Worm (Caenorhabditis elegans) whole organism, L1 larva: ENCODE measurements around the gene nep-26.

Experiments
- C34B4.2 ChIP-seq: sonication (generic microtip); optimal IDR thresholded peaks from 2 replicates; lab custom pipeline; 2017; ENCODE audit warnings: mild to moderate bottlenecking, missing genetic modification characterization, missing compliant biosample characterization
- F16B12.6 ChIP-seq: fragments of 150-350 bp; optimal IDR thresholded peaks from 2 replicates; lab custom pipeline; 2014; ENCODE audit warnings: missing biosample characterization, missing genetic modification characterization
- Y116A8C.19 ChIP-seq: sonication (generic microtip); optimal IDR thresholded peaks from 2 replicates; lab custom pipeline; 2016; ENCODE audit warnings: missing compliant biosample characterization, missing genetic modification characterization, borderline replicate concordance
- aha-1 ChIP-seq: fragments of 150-350 bp; optimal IDR thresholded peaks from 2 replicates; lab custom pipeline; 2014; ENCODE audit warnings: missing biosample characterization, missing genetic modification characterization
- alr-1 ChIP-seq: fragments of 200-800 bp; sonication (Bioruptor generic); optimal IDR thresholded peaks from 2 replicates; lab custom pipeline; 2018; ENCODE audit warnings: borderline replicate concordance, mild to moderate bottlenecking, missing genetic modification characterization, missing compliant biosample characterization
- aly-2 ChIP-seq: fragments of 150-350 bp; optimal IDR thresholded peaks from 2 replicates; lab custom pipeline; 2014; ENCODE audit warnings: missing biosample characterization, missing genetic modification characterization
- ama-1 ChIP-seq: fragments of 150-350 bp; optimal IDR thresholded peaks from 2 replicates; lab custom pipeline; 2014
- blmp-1 ChIP-seq: fragments of 150-350 bp; optimal IDR thresholded peaks from 2 replicates; lab custom pipeline; 2014; ENCODE audit warnings: missing biosample characterization, missing genetic modification characterization
- ceh-63 ChIP-seq: fragments of 200-800 bp; sonication (Bioruptor generic); optimal IDR thresholded peaks from 2 replicates; lab custom pipeline; 2018; ENCODE audit warnings: mild to moderate bottlenecking, missing genetic modification characterization, missing compliant biosample characterization
- ceh-8 ChIP-seq: fragments of 200-800 bp; sonication (Bioruptor generic); optimal IDR thresholded peaks from 2 replicates; lab custom pipeline; 2018; ENCODE audit warnings: mild to moderate bottlenecking, missing genetic modification characterization, moderate library complexity, missing compliant biosample characterization
- ceh-82 ChIP-seq, 3 experiments: fragments of 150-350 bp in 1 of 3; sonication (generic microtip) in 2 of 3; optimal IDR thresholded peaks; 2 replicates each; lab custom pipeline; 2014 to 2017; ENCODE audit warnings: missing biosample characterization in 3 of 3, missing genetic modification characterization in 3 of 3
- dsc-1 ChIP-seq: sonication (generic microtip); optimal IDR thresholded peaks from 2 replicates; lab custom pipeline; 2016; ENCODE audit warnings: mild to moderate bottlenecking, missing genetic modification characterization, missing compliant biosample characterization
- efl-1 ChIP-seq, 4 experiments: fragments of 150-350 bp; optimal IDR thresholded peaks in 3 of 4; peaks in 1 of 4; 1 replicate in 1 of 4; 2 replicates in 3 of 4; lab custom pipeline; 2014; ENCODE audit warnings: missing biosample characterization in 2 of 4, missing genetic modification characterization in 2 of 4, missing genetic modification reagents in 2 of 4
- efl-3 ChIP-seq: fragments of 200-800 bp; sonication (Bioruptor generic); optimal IDR thresholded peaks from 2 replicates; lab custom pipeline; 2018; ENCODE audit warnings: mild to moderate bottlenecking, missing genetic modification characterization, missing compliant biosample characterization
- egl-13 ChIP-seq: sonication (generic microtip); optimal IDR thresholded peaks from 2 replicates; lab custom pipeline; 2016; ENCODE audit warnings: missing genotype, missing genetic modification reagents, missing genetic modification characterization, missing compliant biosample characterization
- elt-2 ChIP-seq: sonication (generic microtip); optimal IDR thresholded peaks from 2 replicates; lab custom pipeline; 2016; ENCODE audit warnings: missing genetic modification characterization, mild to moderate bottlenecking, inconsistent platforms, missing compliant biosample characterization, missing genetic modification reagents
- elt-3 ChIP-seq, 6 experiments: fragments of 150-350 bp in 1 of 6; sonication (generic microtip); optimal IDR thresholded peaks; 2 replicates each; lab custom pipeline; 2017 to 2018; ENCODE audit warnings: missing biosample characterization in 6 of 6, missing genetic modification characterization in 6 of 6, inconsistent platforms in 1 of 6
- ets-5 ChIP-seq: fragments of 200-800 bp; sonication (Bioruptor generic); IDR thresholded peaks from 2 replicates; pipeline ENCODE4 v1.3.6; 2022; ENCODE audit warnings: missing genetic modification characterization, missing compliant biosample characterization
- fkh-10 ChIP-seq: sonication (generic microtip); optimal IDR thresholded peaks from 2 replicates; lab custom pipeline; 2017; ENCODE audit warnings: missing biosample characterization, missing genetic modification reagents, missing genetic modification characterization
- fkh-4 ChIP-seq: sonication (generic microtip); optimal IDR thresholded peaks from 2 replicates; lab custom pipeline; 2016; ENCODE audit warnings: missing compliant biosample characterization, missing genetic modification characterization, borderline replicate concordance
- fkh-8 ChIP-seq: sonication (generic microtip); optimal IDR thresholded peaks from 2 replicates; lab custom pipeline; 2016; ENCODE audit warnings: mild to moderate bottlenecking, missing genetic modification characterization, missing compliant biosample characterization
- hlh-4 ChIP-seq: sonication (generic microtip); optimal IDR thresholded peaks from 2 replicates; lab custom pipeline; 2016; ENCODE audit warnings: mild to moderate bottlenecking, missing genetic modification characterization, missing compliant biosample characterization
- isw-1 ChIP-seq: fragments of 200-800 bp; sonication (Bioruptor generic); IDR thresholded peaks from 2 replicates; pipeline ENCODE4 v1.3.6; 2022; ENCODE audit warnings: missing genetic modification characterization, missing compliant biosample characterization
- jun-1 ChIP-seq: fragments of 150-350 bp; optimal IDR thresholded peaks from 2 replicates; lab custom pipeline; 2014; ENCODE audit warnings: missing biosample characterization, missing genetic modification reagents, missing genetic modification characterization
- lin-14 ChIP-seq: fragments of 200-800 bp; sonication (Bioruptor generic); optimal IDR thresholded peaks from 2 replicates; lab custom pipeline; 2018; ENCODE audit warnings: mild to moderate bottlenecking, missing genetic modification characterization, moderate library complexity, missing compliant biosample characterization
- lir-3 ChIP-seq: sonication (generic microtip); optimal IDR thresholded peaks from 2 replicates; lab custom pipeline; 2016; ENCODE audit warnings: mild to moderate bottlenecking, missing genetic modification characterization, moderate library complexity, missing compliant biosample characterization; ENCODE audit not compliant: poor library complexity
- lsy-2 ChIP-seq, 2 experiments: fragments of 150-350 bp; optimal IDR thresholded peaks; 2 replicates each; lab custom pipeline; 2014; ENCODE audit warnings: missing biosample characterization in 2 of 2, missing genetic modification characterization in 2 of 2
- mdl-1 ChIP-seq, 2 experiments: fragments of 150-350 bp; optimal IDR thresholded peaks; 2 replicates each; lab custom pipeline; 2014 to 2017; ENCODE audit warnings: missing biosample characterization in 2 of 2, missing genetic modification characterization in 2 of 2, inconsistent platforms in 1 of 2
- mef-2 ChIP-seq: fragments of 150-350 bp; optimal IDR thresholded peaks from 2 replicates; lab custom pipeline; 2014; ENCODE audit warnings: missing biosample characterization, missing genetic modification characterization
- mep-1 ChIP-seq: fragments of 150-350 bp; optimal IDR thresholded peaks from 2 replicates; lab custom pipeline; 2014; ENCODE audit warnings: missing biosample characterization, missing genetic modification characterization
- nhr-12 ChIP-seq: sonication (generic microtip); optimal IDR thresholded peaks from 2 replicates; lab custom pipeline; 2017; ENCODE audit warnings: missing biosample characterization, missing genetic modification characterization
- nhr-19 ChIP-seq: fragments of 200-800 bp; sonication (Bioruptor generic); conservative IDR thresholded peaks from 2 replicates; pipeline ENCODE4 v1.3.6; 2022; ENCODE audit warnings: missing genetic modification characterization, missing compliant biosample characterization
- nhr-20 ChIP-seq: sonication (generic microtip); optimal IDR thresholded peaks from 2 replicates; lab custom pipeline; 2016; ENCODE audit warnings: mild to moderate bottlenecking, missing genetic modification characterization, missing compliant biosample characterization
- nhr-237 ChIP-seq: fragments of 150-350 bp; optimal IDR thresholded peaks from 2 replicates; lab custom pipeline; 2014; ENCODE audit warnings: missing biosample characterization, missing genetic modification characterization
- nhr-47 ChIP-seq: sonication (generic microtip); optimal IDR thresholded peaks from 2 replicates; lab custom pipeline; 2016; ENCODE audit warnings: mild to moderate bottlenecking, missing genetic modification characterization, moderate library complexity, missing compliant biosample characterization
- nhr-77 ChIP-seq: fragments of 150-350 bp; optimal IDR thresholded peaks from 2 replicates; lab custom pipeline; 2014; ENCODE audit warnings: missing biosample characterization, missing genetic modification characterization
- pag-3 ChIP-seq: sonication (generic microtip); optimal IDR thresholded peaks from 2 replicates; lab custom pipeline; 2017; ENCODE audit warnings: missing genetic modification characterization, mild to moderate bottlenecking, missing compliant biosample characterization, antibody characterized with exemption, borderline replicate concordance; ENCODE audit not compliant: insufficient read depth
- pax-3 ChIP-seq: fragments of 200-800 bp; sonication (Bioruptor generic); optimal IDR thresholded peaks from 2 replicates; lab custom pipeline; 2018; ENCODE audit warnings: mild to moderate bottlenecking, missing genetic modification characterization, moderate library complexity, missing compliant biosample characterization
- snpc-4 ChIP-seq: fragments of 150-350 bp; optimal IDR thresholded peaks from 2 replicates; lab custom pipeline; 2014; ENCODE audit warnings: missing biosample characterization, missing genetic modification characterization
- snu-23 ChIP-seq: sonication (generic microtip); optimal IDR thresholded peaks from 2 replicates; lab custom pipeline; 2016; ENCODE audit warnings: missing genetic modification characterization, missing compliant biosample characterization
- swsn-7 ChIP-seq: sonication (generic microtip); optimal IDR thresholded peaks from 2 replicates; lab custom pipeline; 2016; ENCODE audit warnings: missing genetic modification characterization, missing compliant biosample characterization
- unc-30 ChIP-seq: sonication (generic microtip); optimal IDR thresholded peaks from 2 replicates; lab custom pipeline; 2017; ENCODE audit warnings: missing biosample characterization, missing genetic modification characterization
- unc-86 ChIP-seq: sonication (generic microtip); optimal IDR thresholded peaks from 2 replicates; lab custom pipeline; 2016; ENCODE audit warnings: missing genetic modification characterization, missing compliant biosample characterization
- vab-15 ChIP-seq: sonication (generic microtip); optimal IDR thresholded peaks from 2 replicates; lab custom pipeline; 2017; ENCODE audit warnings: missing genotype, mild to moderate bottlenecking, missing genetic modification characterization, missing compliant biosample characterization
- xbp-1 ChIP-seq: sonication (generic microtip); optimal IDR thresholded peaks from 2 replicates; lab custom pipeline; 2016; ENCODE audit warnings: missing genetic modification characterization, missing compliant biosample characterization
- zag-1 ChIP-seq: fragments of 150-350 bp; optimal IDR thresholded peaks from 2 replicates; lab custom pipeline; 2014; ENCODE audit warnings: missing biosample characterization, missing genetic modification characterization
- ztf-4 ChIP-seq: fragments of 150-350 bp; optimal IDR thresholded peaks from 2 replicates; lab custom pipeline; 2014; ENCODE audit warnings: missing biosample characterization, missing genetic modification characterization

The nep-26 gene

ce11 chrII:10252048-10252447 is 47.9 kb downstream of the nep-26 start (continued):
- no peak for TF ChIP-seq ceh-63 (GFP tag; lab: Kevin White, UChicago)
- TF ChIP-seq ets-5 = no peak

- TF ChIP-seq nhr-77 (tag; lab: Kevin White, UChicago) (no peak), zag-1 (no peak), hlh-4 (tag; lab: Kevin White, UChicago) (no peak), efl-1 (optimal IDR thresholded peaks at IDR 0.05; lab: Kevin White, UChicago) (no peak), efl-1 (GFP tag; optimal IDR thresholded peaks at IDR 0.05 in 1 of 2; lab: Kevin White, UChicago) (peak in 1 of 2 experiments; percentile 1), aly-2 (tag; lab: Kevin White, UChicago) (peak; percentile 22), nhr-19 (GFP tag; lab: Robert Waterston, UW) (no peak)
Observed at ce11 chrII:10250966-10251365, 49.0 kb downstream of the nep-26 start, which contains the start of gene F54B3.1. TSS of gene F54B3.1 (plus strand) at chrII:10251266.

ce11 chrII:10248355-10249041 is 51.4 kb downstream of the nep-26 start, which contains the start of gene atad-3:
TSS of gene atad-3 (plus strand) at chrII:10248991.
- TF ChIP-seq snu-23 (GFP tag; lab: Kevin White, UChicago) = peak; percentile 92
- TF ChIP-seq fkh-10 (GFP tag; lab: Kevin White, UChicago) = peak; percentile 66
- TF ChIP-seq aha-1 (tag; lab: Kevin White, UChicago) = peak; percentile 57
- peak; percentile 88 for TF ChIP-seq swsn-7 (tag; lab: Kevin White, UChicago)
- peak; percentile 83 for TF ChIP-seq pax-3 (tag; lab: Kevin White, UChicago)
- TF ChIP-seq F16B12.6 (tag; lab: Kevin White, UChicago) = peak; percentile 67
- no peak for TF ChIP-seq Y116A8C.19
- TF ChIP-seq nhr-12 = no peak
- no peak for TF ChIP-seq efl-3 (GFP tag; lab: Kevin White, UChicago)
- peak; percentile 59 for TF ChIP-seq ztf-4 (tag; lab: Kevin White, UChicago)
- peak; percentile 29 for TF ChIP-seq elt-2 (tag; lab: Kevin White, UChicago)
- TF ChIP-seq pag-3 = no peak
- TF ChIP-seq ceh-8 (GFP tag; lab: Kevin White, UChicago) = peak; percentile 64
- TF ChIP-seq aly-2 (tag; lab: Kevin White, UChicago) = peak; percentile 76
- peak; percentile 49 for TF ChIP-seq blmp-1
- TF ChIP-seq fkh-4 (tag; lab: Kevin White, UChicago) = peak; percentile 50
- TF ChIP-seq mdl-1 (tag; optimal IDR thresholded peaks at IDR 0.05; lab: Kevin White, UChicago) = peak in 1 of 2 experiments; percentile 75
- TF ChIP-seq lir-3 (tag; lab: Kevin White, UChicago) = peak; percentile 90
- TF ChIP-seq unc-86 (tag; lab: Kevin White, UChicago) = peak; percentile 90
- TF ChIP-seq ceh-63 (GFP tag; lab: Kevin White, UChicago) = peak; percentile 83
- TF ChIP-seq mef-2 (tag; lab: Kevin White, UChicago) = no peak
- peak; percentile 77 for TF ChIP-seq vab-15 (tag; lab: Kevin White, UChicago)
- peak; percentile 87 to 95 (median 90) for TF ChIP-seq ceh-82 (tag; optimal IDR thresholded peaks at IDR 0.05; lab: Kevin White, UChicago)
- peak; percentile 83 for TF ChIP-seq egl-13 (tag; lab: Kevin White, UChicago)
- TF ChIP-seq nhr-47 (tag; lab: Kevin White, UChicago) = peak; percentile 93
- TF ChIP-seq alr-1 = no peak
- TF ChIP-seq ama-1 (lab: Kevin White, UChicago) = no peak
- TF ChIP-seq xbp-1 (tag; lab: Kevin White, UChicago) = peak; percentile 88
- TF ChIP-seq fkh-8 = peak; percentile 93
- TF ChIP-seq nhr-20 = peak; percentile 92
- TF ChIP-seq elt-3 (tag; optimal IDR thresholded peaks at IDR 0.05; lab: Kevin White, UChicago) = peak in 3 of 6 experiments; percentile 48 to 65 (median 58)
- TF ChIP-seq jun-1 (tag; lab: Kevin White, UChicago) = peak; percentile 65
- peak; percentile 89 to 90 for TF ChIP-seq lsy-2 (tag; optimal IDR thresholded peaks at IDR 0.05; lab: Kevin White, UChicago)
- peak; percentile 70 for TF ChIP-seq nhr-237
- TF ChIP-seq lin-14 (GFP tag; lab: Kevin White, UChicago) = peak; percentile 93
- TF ChIP-seq snpc-4 (tag; lab: Kevin White, UChicago) = peak; percentile 67
- TF ChIP-seq C34B4.2 = no peak
- TF ChIP-seq unc-30 (tag; lab: Kevin White, UChicago) = no peak
- TF ChIP-seq mep-1 (tag; lab: Kevin White, UChicago) = peak; percentile 88
- TF ChIP-seq dsc-1 (tag; lab: Kevin White, UChicago) = peak; percentile 83
- peak; percentile 97 for TF ChIP-seq isw-1 (GFP tag; lab: Robert Waterston, UW)
